Fruit fly (Drosophila melanogaster) whole organism, prepupa: ENCODE measurements around the gene kat-60L1.

ENCODE experiments used
- Blimp-1 ChIP-seq: fragments of 200-800 bp; sonication (Bioruptor generic); optimal IDR thresholded peaks from 3 replicates; lab custom pipeline; 2017; ENCODE audit warnings: missing biosample characterization, missing genetic modification characterization, mild to moderate bottlenecking, moderate library complexity, missing genetic modification reagents
- CG11762 ChIP-seq: fragments of 200-800 bp; sonication (Bioruptor generic); optimal IDR thresholded peaks from 3 replicates; lab custom pipeline; 2016; ENCODE audit warnings: missing biosample characterization, missing genetic modification characterization; ENCODE audit not compliant: insufficient read depth
- CG31627 ChIP-seq: fragments of 200-800 bp; sonication (Bioruptor generic); optimal IDR thresholded peaks from 3 replicates; lab custom pipeline; 2016; ENCODE audit warnings: missing biosample characterization, missing genetic modification characterization
- CG34406 ChIP-seq: fragments of 200-800 bp; sonication (Bioruptor generic); optimal IDR thresholded peaks from 3 replicates; lab custom pipeline; 2016; ENCODE audit warnings: missing biosample characterization, missing genetic modification characterization
- CG4318 ChIP-seq: fragments of 200-800 bp; sonication (Bioruptor generic); optimal IDR thresholded peaks from 3 replicates; lab custom pipeline; 2017; ENCODE audit warnings: missing biosample characterization, mild to moderate bottlenecking, missing genetic modification characterization
- CG6163 ChIP-seq: fragments of 200-800 bp; sonication (Bioruptor generic); IDR thresholded peaks from 3 replicates; pipeline ENCODE4 v1.3.6; 2022; ENCODE audit warnings: missing biosample characterization, missing genetic modification characterization
- CG6792 ChIP-seq: fragments of 200-800 bp; sonication (Bioruptor generic); optimal IDR thresholded peaks from 3 replicates; lab custom pipeline; 2016; ENCODE audit warnings: missing biosample characterization, missing genetic modification characterization
- CG6854 ChIP-seq: fragments of 200-800 bp; sonication (Bioruptor generic); optimal IDR thresholded peaks from 2 replicates; lab custom pipeline; 2017; ENCODE audit warnings: missing biosample characterization, mild to moderate bottlenecking, missing genetic modification characterization
- CG7368 ChIP-seq: fragments of 200-800 bp; sonication (Bioruptor generic); optimal IDR thresholded peaks from 3 replicates; lab custom pipeline; 2016; ENCODE audit warnings: missing biosample characterization, missing genetic modification characterization
- CG8319 ChIP-seq: fragments of 200-800 bp; sonication (Bioruptor generic); optimal IDR thresholded peaks from 3 replicates; lab custom pipeline; 2016; ENCODE audit warnings: missing biosample characterization, missing genetic modification characterization
- CG8632 ChIP-seq: fragments of 200-800 bp; sonication (Bioruptor generic); optimal IDR thresholded peaks from 3 replicates; lab custom pipeline; 2016; ENCODE audit warnings: missing biosample characterization, missing genetic modification characterization
- Eip78C ChIP-seq: fragments of 200-800 bp; sonication (Bioruptor generic); peaks from one replicate; lab custom pipeline; 2016; ENCODE audit warnings: missing biosample characterization, missing genetic modification characterization
- Eip93F ChIP-seq: fragments of 200-800 bp; sonication (Bioruptor generic); optimal IDR thresholded peaks from 2 replicates; lab custom pipeline; 2016; ENCODE audit warnings: missing biosample characterization, mild to moderate bottlenecking, missing genetic modification characterization
- Ets21C ChIP-seq: fragments of 200-800 bp; sonication (Bioruptor generic); optimal IDR thresholded peaks from 3 replicates; lab custom pipeline; 2016; ENCODE audit warnings: missing biosample characterization, missing genetic modification characterization
- Ets96B ChIP-seq: fragments of 200-800 bp; optimal IDR thresholded peaks from 2 replicates; lab custom pipeline; 2019; ENCODE audit warnings: missing biosample characterization, mild to moderate bottlenecking, missing genetic modification characterization, moderate library complexity
- Gug ChIP-seq: fragments of 200-800 bp; sonication (Bioruptor generic); IDR thresholded peaks from 2 replicates; pipeline ENCODE4 v1.3.6; 2022; ENCODE audit warnings: missing biosample characterization, missing genetic modification characterization
- Hr4 ChIP-seq: fragments of 200-800 bp; sonication (Bioruptor generic); optimal IDR thresholded peaks from 3 replicates; lab custom pipeline; 2016; ENCODE audit warnings: missing biosample characterization, missing genetic modification characterization
- Met ChIP-seq: fragments of 200-800 bp; sonication (Bioruptor generic); optimal IDR thresholded peaks from 3 replicates; lab custom pipeline; 2016; ENCODE audit warnings: missing biosample characterization, missing genetic modification characterization
- Smox ChIP-seq: fragments of 200-800 bp; sonication (Bioruptor generic); optimal IDR thresholded peaks from 3 replicates; lab custom pipeline; 2016; ENCODE audit warnings: missing biosample characterization, missing genetic modification characterization
- Sox102F ChIP-seq: fragments of 200-800 bp; sonication (Bioruptor generic); optimal IDR thresholded peaks from 2 replicates; lab custom pipeline; 2016; ENCODE audit warnings: missing biosample characterization, mild to moderate bottlenecking, missing genetic modification characterization
- Sox14 ChIP-seq: fragments of 200-800 bp; sonication (Bioruptor generic); optimal IDR thresholded peaks from 3 replicates; lab custom pipeline; 2016; ENCODE audit warnings: missing biosample characterization, missing genetic modification characterization
- achi ChIP-seq: fragments of 200-800 bp; sonication (Bioruptor generic); optimal IDR thresholded peaks from 3 replicates; lab custom pipeline; 2016; ENCODE audit warnings: missing biosample characterization, missing genetic modification characterization
- acj6 ChIP-seq: fragments of 200-800 bp; sonication (Bioruptor generic); optimal IDR thresholded peaks from 3 replicates; lab custom pipeline; 2016; ENCODE audit warnings: missing biosample characterization, missing genetic modification characterization
- cyc ChIP-seq: fragments of 200-800 bp; sonication (Bioruptor generic); optimal IDR thresholded peaks from 3 replicates; lab custom pipeline; 2016; ENCODE audit warnings: missing biosample characterization, missing genetic modification characterization
- eg ChIP-seq: fragments of 200-800 bp; sonication (Bioruptor generic); IDR thresholded peaks from 3 replicates; pipeline ENCODE4 v1.3.6; 2022; ENCODE audit warnings: missing biosample characterization, missing genetic modification characterization
- esn ChIP-seq: fragments of 200-800 bp; sonication (Bioruptor generic); optimal IDR thresholded peaks from 2 replicates; lab custom pipeline; 2016; ENCODE audit warnings: missing biosample characterization, mild to moderate bottlenecking, missing genetic modification characterization, moderate library complexity
- fd85E ChIP-seq: fragments of 200-800 bp; sonication (Bioruptor generic); optimal IDR thresholded peaks from 3 replicates; lab custom pipeline; 2016; ENCODE audit warnings: missing biosample characterization, missing genetic modification characterization
- fkh ChIP-seq: fragments of 200-800 bp; sonication (Bioruptor generic); optimal IDR thresholded peaks from 3 replicates; lab custom pipeline; 2017; ENCODE audit warnings: missing biosample characterization, mild to moderate bottlenecking, missing genetic modification characterization, moderate library complexity
- lz ChIP-seq: fragments of 200-800 bp; sonication (Bioruptor generic); optimal IDR thresholded peaks from 3 replicates; lab custom pipeline; 2016; ENCODE audit warnings: missing biosample characterization, missing genetic modification characterization
- svp ChIP-seq: fragments of 200-800 bp; sonication (Bioruptor generic); peaks from one replicate; lab custom pipeline; 2016; ENCODE audit warnings: missing biosample characterization, missing genetic modification characterization

Gene kat-60L1

DNA sequence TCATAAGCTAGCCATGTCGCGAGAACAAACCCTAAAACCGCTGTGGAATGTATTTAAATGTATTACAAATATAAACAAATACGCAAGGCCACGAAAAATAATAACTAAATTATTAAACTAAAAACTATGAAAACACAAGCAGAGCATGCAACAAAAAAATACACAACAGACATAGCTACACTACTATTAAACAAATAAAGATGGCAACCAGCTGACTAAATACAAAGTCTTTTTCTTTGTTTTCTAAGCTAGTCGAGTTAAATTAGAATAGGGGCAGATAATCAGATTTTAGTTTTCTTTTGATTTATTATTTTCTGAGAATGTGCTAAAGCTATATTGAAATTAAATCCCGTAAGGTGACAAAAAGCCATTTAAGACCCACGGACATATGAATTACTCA, 34.9 kb upstream of the kat-60L1 start:
- TF ChIP-seq Ets21C (no peak), fkh (GFP tag; lab: Kevin White, UChicago) (peak; percentile 64), Hr4 (no peak)

DNA sequence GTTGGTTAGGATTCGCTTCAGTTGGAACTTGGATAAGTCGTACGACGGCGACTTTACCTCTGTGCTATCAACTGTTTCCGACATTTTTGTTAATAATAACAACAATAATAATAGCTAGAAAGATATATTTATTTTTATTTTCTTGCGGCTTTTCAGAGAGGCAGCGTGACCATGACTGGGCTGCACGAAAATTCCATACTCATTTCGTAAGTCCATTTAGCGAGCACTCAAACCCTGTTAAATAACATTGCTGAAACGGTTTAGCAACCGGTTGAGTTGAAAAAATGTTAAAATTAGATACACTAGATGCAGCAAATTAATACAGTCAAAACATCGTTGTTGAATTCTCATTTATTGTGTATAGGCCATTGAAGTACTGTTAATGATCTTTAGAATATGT, 27.0 kb upstream of the kat-60L1 start, which contains the start of gene Dcps:
Gene Dcps (minus strand): TSS at position 181 of the 400 bp plus-strand sequence.
- TF ChIP-seq CG8632 (GFP tag; lab: Kevin White, UChicago): no peak
- TF ChIP-seq achi (GFP tag; lab: Kevin White, UChicago): no peak
- no peak for TF ChIP-seq Smox
- TF ChIP-seq Sox102F (GFP tag; lab: Kevin White, UChicago): no peak
- no peak for TF ChIP-seq CG6163 (GFP tag; lab: Robert Waterston, UW)
- TF ChIP-seq, all 60 proteins: peak for 0

DNA sequence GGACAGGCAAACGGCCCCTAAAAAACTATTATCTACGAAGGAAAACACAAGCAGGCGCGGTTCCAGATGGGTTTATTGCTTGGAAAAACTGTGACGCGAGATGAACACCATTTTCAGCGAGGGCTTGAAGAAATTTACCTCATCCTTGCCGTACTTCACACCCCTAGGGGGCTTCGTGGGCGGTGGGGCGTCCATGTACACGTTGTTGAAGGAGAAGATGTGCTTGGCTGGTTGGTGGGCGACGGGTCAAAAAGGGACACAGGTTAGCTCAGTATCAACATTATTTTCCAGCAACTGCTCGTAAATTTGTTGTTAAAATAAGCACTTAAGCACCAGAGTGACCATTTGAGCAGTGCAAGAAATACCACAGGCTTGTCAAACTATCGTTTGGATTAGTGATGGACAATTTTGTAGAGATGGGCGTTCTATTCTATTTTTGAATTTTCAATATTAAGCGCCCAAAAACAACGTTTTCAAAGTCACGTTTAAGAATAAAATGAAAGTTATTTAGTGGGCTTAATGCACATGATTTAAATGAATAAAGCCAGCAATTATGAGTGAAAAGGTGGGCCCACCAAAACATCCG, 22.8 kb upstream of the kat-60L1 start, which contains the start of gene Sec8:
Gene Sec8 (minus strand): TSS at position 374 of the 586 bp plus-strand sequence.
- no peak for TF ChIP-seq CG8319 (GFP tag; lab: Kevin White, UChicago)
- TF ChIP-seq CG31627 (GFP tag; lab: Kevin White, UChicago): peak; percentile 32
- no peak for TF ChIP-seq CG4318 (GFP tag; lab: Kevin White, UChicago)
- peak; percentile 23 for TF ChIP-seq cyc (GFP tag; lab: Kevin White, UChicago)
- TF ChIP-seq svp (GFP tag; lab: Kevin White, UChicago): no peak
- TF ChIP-seq Ets96B (tag; lab: Kevin White, UChicago): no peak
- TF ChIP-seq acj6 (GFP tag; lab: Kevin White, UChicago): no peak
- no peak for TF ChIP-seq CG6792 (GFP tag; lab: Kevin White, UChicago)
- peak; percentile 56 for TF ChIP-seq esn (GFP tag; lab: Kevin White, UChicago)
- TF ChIP-seq Met: no peak
- no peak for TF ChIP-seq fd85E
- peak; percentile 45 for TF ChIP-seq Sox14
- TF ChIP-seq Sox102F (GFP tag; lab: Kevin White, UChicago): no peak
- no peak for TF ChIP-seq Gug (GFP tag; lab: Robert Waterston, UW)
- no peak for TF ChIP-seq CG11762 (GFP tag; lab: Kevin White, UChicago)
- TF ChIP-seq lz (GFP tag; lab: Kevin White, UChicago): peak; percentile 34
- no peak for TF ChIP-seq Eip93F (GFP tag; lab: Kevin White, UChicago)
- TF ChIP-seq Smox: no peak

- no peak for TF ChIP-seq Eip78C
- TF ChIP-seq CG6792 (GFP tag; lab: Kevin White, UChicago): no peak
- no peak for TF ChIP-seq Sox102F (GFP tag; lab: Kevin White, UChicago)
- TF ChIP-seq CG6854 (GFP tag; lab: Kevin White, UChicago): no peak
- TF ChIP-seq Blimp-1 (GFP tag; lab: Kevin White, UChicago): no peak
- TF ChIP-seq fkh (GFP tag; lab: Kevin White, UChicago): peak; percentile 55
- TF ChIP-seq CG34406 (GFP tag; lab: Kevin White, UChicago): no peak
- TF ChIP-seq Ets21C: no peak
Measured at dm6 chr3R:5760980-5761379, 20.6 kb upstream of the kat-60L1 start.

dm6 chr3R:5771614-5772202, 9.9 kb upstream of the kat-60L1 start:
- TF ChIP-seq Sox14: no peak
- 0 out of 3 replicates have a peak, but pooled peaks have one; percentile 21 for TF ChIP-seq eg (GFP tag; lab: Robert Waterston, UW)

dm6 chr3R:5772433-5772832, 9.1 kb upstream of the kat-60L1 start:
- TF ChIP-seq CG7368 (GFP tag; lab: Kevin White, UChicago) (no peak), svp (GFP tag; lab: Kevin White, UChicago) (peak; percentile 20)
